Worm (Caenorhabditis elegans) whole organism, L4/young adult: ENCODE results near the gene vit-3.

Experiments
- W03F9.2 ChIP-seq: fragments of 150-350 bp; optimal IDR thresholded peaks from 2 replicates; lab custom pipeline; 2014; ENCODE audit warnings: missing biosample characterization, missing genetic modification characterization
- dao-5 ChIP-seq: sonication (generic microtip); optimal IDR thresholded peaks from 2 replicates; lab custom pipeline; 2016; ENCODE audit warnings: missing genotype, missing genetic modification characterization, moderate library complexity, missing compliant biosample characterization
- him-1 ChIP-seq: sonication (generic microtip); optimal IDR thresholded peaks from 2 replicates; lab custom pipeline; 2016; ENCODE audit warnings: missing genotype, missing genetic modification reagents, missing genetic modification characterization, missing compliant biosample characterization

DNA sequence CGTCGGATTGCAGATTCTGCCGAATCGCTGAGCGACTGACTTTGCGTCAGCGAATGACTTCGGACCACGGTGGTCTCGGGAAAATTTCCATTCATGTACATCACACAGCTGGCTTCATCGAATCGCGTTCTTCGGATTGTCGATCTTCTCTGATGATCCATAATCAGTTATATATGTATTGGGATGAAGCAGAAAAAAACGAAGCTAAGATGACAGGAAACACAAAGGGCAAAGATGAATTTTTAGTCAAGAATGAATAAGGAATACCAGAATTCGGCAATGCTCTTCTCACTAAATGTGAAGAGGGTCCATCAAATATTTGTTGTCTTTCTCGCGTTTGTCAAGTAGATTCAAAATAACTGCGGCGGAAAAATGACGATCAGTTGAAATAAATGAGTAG lies 44.9 kb upstream of the vit-3 start, which contains the start of gene del-9:
- TF ChIP-seq him-1 (tag; lab: Kevin White, UChicago): no peak
- no peak for TF ChIP-seq dao-5 (tag; lab: Kevin White, UChicago)
- TF ChIP-seq W03F9.2 (tag; lab: Kevin White, UChicago): no peak
